Worm (Caenorhabditis elegans) whole organism, late embryonic: ENCODE results near the gene srx-112.

ENCODE experiments used
- ceh-9 ChIP-seq: sonication (generic microtip); optimal IDR thresholded peaks from 2 replicates; lab custom pipeline; 2016; ENCODE audit warnings: mild to moderate bottlenecking, missing genetic modification characterization, inconsistent platforms, missing compliant biosample characterization
- ets-4 ChIP-seq: sonication (generic microtip); optimal IDR thresholded peaks from 2 replicates; lab custom pipeline; 2016; ENCODE audit warnings: missing genetic modification characterization, missing compliant biosample characterization
- nhr-11 ChIP-seq: fragments of 150-350 bp; optimal IDR thresholded peaks from 2 replicates; lab custom pipeline; 2014; ENCODE audit warnings: missing biosample characterization, missing genetic modification characterization
- sdc-2 ChIP-seq: sonication (generic microtip); optimal IDR thresholded peaks from 2 replicates; lab custom pipeline; 2016; ENCODE audit warnings: missing genotype, missing genetic modification characterization, missing compliant biosample characterization

DNA sequence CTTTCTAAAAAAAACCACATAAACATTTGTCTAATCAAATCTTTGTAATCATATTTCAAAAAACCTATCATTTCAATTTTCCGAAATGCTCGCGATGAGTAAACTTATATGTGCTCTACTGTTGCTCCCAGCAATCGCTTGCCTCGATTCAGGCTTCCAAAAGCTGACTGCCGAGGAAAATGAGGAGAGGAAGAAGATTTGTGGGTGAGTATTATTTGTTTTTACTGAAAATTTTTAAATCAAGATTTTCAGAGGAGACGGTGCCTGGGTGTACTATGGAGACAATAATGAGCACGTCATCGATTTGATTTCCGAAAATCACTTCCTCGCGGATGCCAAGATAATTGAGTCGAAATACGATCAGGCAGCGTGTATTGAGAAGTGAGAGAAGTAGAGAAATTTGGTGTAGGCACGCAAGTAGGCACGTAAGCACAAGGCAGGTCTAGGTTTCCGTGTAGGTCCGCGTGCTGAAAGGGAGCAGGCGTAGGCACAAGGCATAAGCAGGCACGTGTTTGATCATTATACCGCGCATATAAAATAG is 40.1 kb downstream of the srx-112 start, which contains the start of gene C46E10.1:
- no peak for TF ChIP-seq nhr-11 (tag; lab: Kevin White, UChicago)
- TF ChIP-seq ets-4 (tag; lab: Kevin White, UChicago): no peak
- no peak for TF ChIP-seq sdc-2 (tag; lab: Kevin White, UChicago)
- TF ChIP-seq ceh-9: no peak
